Worm (Caenorhabditis elegans) whole organism, L3 larva: Measurements from ENCODE around the gene cest-9.1.

ENCODE experiments used
- ZK546.5 ChIP-seq: sonication (generic microtip); optimal IDR thresholded peaks from 2 replicates; lab custom pipeline; 2017; ENCODE audit warnings: missing biosample characterization, missing genetic modification characterization
- aly-2 ChIP-seq: fragments of 150-350 bp; optimal IDR thresholded peaks from 2 replicates; lab custom pipeline; 2014; ENCODE audit warnings: missing biosample characterization, missing genetic modification characterization
- ceh-16 ChIP-seq: sonication (generic microtip); optimal IDR thresholded peaks from 2 replicates; lab custom pipeline; 2017; ENCODE audit warnings: missing biosample characterization, missing genetic modification characterization
- ceh-28 ChIP-seq: fragments of 150-350 bp; optimal IDR thresholded peaks from 2 replicates; lab custom pipeline; 2014; ENCODE audit warnings: missing biosample characterization, missing genetic modification reagents, missing genetic modification characterization
- ceh-82 ChIP-seq: fragments of 150-350 bp; optimal IDR thresholded peaks from 2 replicates; lab custom pipeline; 2014; ENCODE audit warnings: missing biosample characterization, missing genetic modification characterization
- daf-12 ChIP-seq: fragments of 150-350 bp; optimal IDR thresholded peaks from 2 replicates; lab custom pipeline; 2014; ENCODE audit warnings: missing biosample characterization, missing genetic modification reagents, missing genetic modification characterization
- elt-1 ChIP-seq: fragments of 150-350 bp; optimal IDR thresholded peaks from 2 replicates; lab custom pipeline; 2014; ENCODE audit warnings: missing biosample characterization, missing genetic modification characterization
- elt-2 ChIP-seq: sonication (generic microtip); optimal IDR thresholded peaks from 2 replicates; lab custom pipeline; 2016; ENCODE audit warnings: missing genetic modification reagents, mild to moderate bottlenecking, missing genetic modification characterization, missing compliant biosample characterization
- elt-3 ChIP-seq, 3 experiments: fragments of 150-350 bp in 1 of 3; sonication (generic microtip) in 2 of 3; optimal IDR thresholded peaks; 2 replicates in 2 of 3; 4 replicates in 1 of 3; lab custom pipeline; 2014 to 2017; ENCODE audit warnings: missing biosample characterization in 3 of 3, missing genetic modification characterization in 3 of 3
- eor-1 ChIP-seq, 2 experiments: fragments of 150-350 bp; optimal IDR thresholded peaks; 2 replicates each; lab custom pipeline; 2014 to 2018; ENCODE audit warnings: missing biosample characterization in 2 of 2, missing genetic modification characterization in 2 of 2
- fkh-10 ChIP-seq: sonication (generic microtip); optimal IDR thresholded peaks from 2 replicates; lab custom pipeline; 2017; ENCODE audit warnings: missing biosample characterization, missing genetic modification reagents, missing genetic modification characterization
- fkh-2 ChIP-seq: fragments of 150-350 bp; optimal IDR thresholded peaks from 2 replicates; lab custom pipeline; 2014; ENCODE audit warnings: missing biosample characterization, missing genetic modification reagents, missing genetic modification characterization
- fos-1 ChIP-seq: fragments of 150-350 bp; optimal IDR thresholded peaks from 2 replicates; lab custom pipeline; 2014; ENCODE audit warnings: missing biosample characterization, missing genetic modification characterization
- hmg-11 ChIP-seq: sonication (generic microtip); optimal IDR thresholded peaks from 2 replicates; lab custom pipeline; 2016; ENCODE audit warnings: missing genetic modification characterization, missing compliant biosample characterization
- jun-1 ChIP-seq: fragments of 150-350 bp; optimal IDR thresholded peaks from 2 replicates; lab custom pipeline; 2014; ENCODE audit warnings: missing biosample characterization, missing genetic modification reagents, missing genetic modification characterization
- lsy-12 ChIP-seq: sonication (generic microtip); optimal IDR thresholded peaks from 2 replicates; lab custom pipeline; 2016; ENCODE audit warnings: mild to moderate bottlenecking, missing genetic modification characterization, missing compliant biosample characterization
- mdl-1 ChIP-seq: fragments of 150-350 bp; optimal IDR thresholded peaks from 2 replicates; lab custom pipeline; 2014; ENCODE audit warnings: missing biosample characterization, missing genetic modification characterization
- nfya-1 ChIP-seq: sonication (generic microtip); optimal IDR thresholded peaks from 2 replicates; lab custom pipeline; 2017; ENCODE audit warnings: missing genetic modification characterization, mild to moderate bottlenecking, missing compliant biosample characterization, antibody characterized with exemption, moderate library complexity; ENCODE audit not compliant: insufficient read depth
- nhr-11 ChIP-seq: fragments of 150-350 bp; optimal IDR thresholded peaks from 2 replicates; lab custom pipeline; 2014; ENCODE audit warnings: missing biosample characterization, missing genetic modification characterization
- nhr-12 ChIP-seq: fragments of 150-350 bp; optimal IDR thresholded peaks from 2 replicates; lab custom pipeline; 2014; ENCODE audit warnings: missing biosample characterization, missing genetic modification characterization
- nhr-23 ChIP-seq: fragments of 150-350 bp; optimal IDR thresholded peaks from 2 replicates; lab custom pipeline; 2014; ENCODE audit warnings: missing biosample characterization, missing genetic modification reagents, missing genetic modification characterization
- nhr-237 ChIP-seq: fragments of 150-350 bp; optimal IDR thresholded peaks from 2 replicates; lab custom pipeline; 2014; ENCODE audit warnings: missing biosample characterization, missing genetic modification characterization
- nhr-25 ChIP-seq: sonication (generic microtip); optimal IDR thresholded peaks from 2 replicates; lab custom pipeline; 2017; ENCODE audit warnings: missing biosample characterization, missing genetic modification characterization
- nhr-43 ChIP-seq: sonication (generic microtip); optimal IDR thresholded peaks from 2 replicates; lab custom pipeline; 2016; ENCODE audit warnings: mild to moderate bottlenecking, missing genetic modification characterization, missing compliant biosample characterization; ENCODE audit not compliant: poor library complexity, severe bottlenecking
- nhr-67 ChIP-seq: fragments of 150-350 bp; optimal IDR thresholded peaks from 2 replicates; lab custom pipeline; 2014; ENCODE audit warnings: missing biosample characterization, missing genetic modification characterization
- nhr-76 ChIP-seq: fragments of 150-350 bp; sonication (generic microtip); optimal IDR thresholded peaks from 5 replicates; lab custom pipeline; 2014; ENCODE audit warnings: missing biosample characterization, missing genetic modification characterization
- nhr-77 ChIP-seq: fragments of 150-350 bp; optimal IDR thresholded peaks from 2 replicates; lab custom pipeline; 2014; ENCODE audit warnings: missing biosample characterization, missing genetic modification characterization
- pha-4 ChIP-seq: fragments of 150-350 bp; optimal IDR thresholded peaks from 2 replicates; lab custom pipeline; 2014; ENCODE audit warnings: missing biosample characterization, missing genetic modification reagents, missing genetic modification characterization
- pqm-1 ChIP-seq: fragments of 150-350 bp; optimal IDR thresholded peaks from 2 replicates; lab custom pipeline; 2017; ENCODE audit warnings: missing biosample characterization, missing genetic modification characterization, inconsistent platforms
- skn-1 ChIP-seq: fragments of 150-350 bp; optimal IDR thresholded peaks from 2 replicates; lab custom pipeline; 2014; ENCODE audit warnings: missing biosample characterization, missing genetic modification characterization
- tbx-2 ChIP-seq: sonication (generic microtip); optimal IDR thresholded peaks from 2 replicates; lab custom pipeline; 2016; ENCODE audit warnings: mild to moderate bottlenecking, missing genetic modification characterization, missing compliant biosample characterization
- unc-62 ChIP-seq: fragments of 150-350 bp; sonication (generic microtip); optimal IDR thresholded peaks from 4 replicates; lab custom pipeline; 2014; ENCODE audit warnings: missing biosample characterization, missing genetic modification reagents, missing genetic modification characterization

cest-9.1 gene

DNA sequence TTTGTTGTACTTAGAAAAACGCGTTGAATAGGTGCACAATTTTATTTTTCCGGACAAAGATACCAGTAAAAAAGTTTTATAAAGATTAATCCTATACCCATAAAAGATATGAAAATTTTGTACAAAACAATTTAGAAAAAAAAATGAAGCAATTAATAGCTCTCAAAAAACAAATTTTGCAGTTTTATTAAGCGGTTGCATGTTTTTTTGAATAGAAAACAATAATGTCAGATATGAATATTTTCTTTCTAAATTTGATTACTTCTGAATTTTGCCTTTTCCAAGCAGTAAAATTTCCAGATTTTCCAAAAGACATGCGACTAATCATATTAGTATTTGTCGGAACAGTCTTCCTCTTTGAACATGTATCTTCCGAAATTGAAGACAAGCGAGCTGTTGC lies 9.0 kb upstream of the cest-9.1 start, which contains the start of gene C23H4.8:
TSS of gene C23H4.8 (plus strand) at position 301 of the 400 bp plus-strand sequence.
- TF ChIP-seq fos-1 (tag; lab: Kevin White, UChicago), result no peak
- no peak for TF ChIP-seq nhr-76

DNA sequence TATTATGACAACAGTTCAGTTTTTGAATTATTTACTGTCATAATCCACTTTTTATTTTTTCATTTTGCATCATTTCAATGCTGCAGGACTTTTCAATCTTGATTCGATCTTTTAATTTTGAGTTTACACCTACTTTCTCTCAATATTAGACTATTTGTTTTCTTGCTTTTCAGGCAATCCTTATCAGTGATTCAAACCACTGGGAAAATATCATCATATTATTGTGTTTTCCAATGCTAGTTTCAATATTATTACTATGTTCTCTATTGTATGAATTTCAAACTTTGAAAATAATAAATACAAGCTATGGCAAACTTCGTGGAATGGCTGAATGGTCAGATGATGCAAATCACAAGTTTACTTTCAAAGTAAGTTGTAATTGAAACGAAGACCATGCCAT lies 6.5 kb upstream of the cest-9.1 start, which contains the start of gene cest-8:
TSS of gene cest-8 (plus strand) at position 184 of the 400 bp plus-strand sequence.
- no peak for TF ChIP-seq ceh-16 (tag; lab: Kevin White, UChicago)
- TF ChIP-seq pha-4 (tag; lab: Kevin White, UChicago), result peak; percentile 4
- TF ChIP-seq skn-1, result peak; percentile 53
- TF ChIP-seq tbx-2, result no peak

- no peak for TF ChIP-seq nhr-237
- no peak for TF ChIP-seq fkh-10 (GFP tag; lab: Kevin White, UChicago)
- no peak for TF ChIP-seq nhr-25 (tag; lab: Kevin White, UChicago)
- TF ChIP-seq fkh-2, result no peak
- no peak for TF ChIP-seq pha-4 (tag; lab: Kevin White, UChicago)
- TF ChIP-seq unc-62 (GFP tag; lab: Kevin White, UChicago), result no peak
- TF ChIP-seq lsy-12 (tag; lab: Kevin White, UChicago), result no peak
- TF ChIP-seq nhr-77 (tag; lab: Kevin White, UChicago), result no peak
These were observed 4.2 kb upstream of the cest-9.1 start, which contains the start of gene cest-9.2 for ce11 chrX:12221817-12222216. cest-9.2 (plus strand) TSS chrX:12222117.

ce11 chrX:12222723-12223122 lies 3.3 kb upstream of the cest-9.1 start:
- TF ChIP-seq elt-2 (tag; lab: Kevin White, UChicago) (peak; percentile 55), nhr-23 (tag; lab: Kevin White, UChicago) (no peak), nhr-12 (tag; lab: Kevin White, UChicago) (no peak), fos-1 (tag; lab: Kevin White, UChicago) (no peak), nhr-237 (no peak), elt-1 (tag; lab: Kevin White, UChicago) (no peak), pha-4 (tag; lab: Kevin White, UChicago) (peak; percentile 29), nfya-1 (tag; lab: Kevin White, UChicago) (no peak), tbx-2 (no peak), ZK546.5 (tag; lab: Kevin White, UChicago) (no peak), pqm-1 (tag; lab: Kevin White, UChicago) (peak; percentile 19)
- TF ChIP-seq, all 47 proteins: peak for 3

- TF ChIP-seq elt-3 (tag; optimal IDR thresholded peaks at IDR 0.05; lab: Kevin White, UChicago) (no peak), nhr-23 (tag; lab: Kevin White, UChicago) (no peak), elt-2 (tag; lab: Kevin White, UChicago) (no peak), eor-1 (tag; optimal IDR thresholded peaks at IDR 0.05; lab: Kevin White, UChicago) (no peak), nhr-43 (tag; lab: Kevin White, UChicago) (no peak), elt-1 (tag; lab: Kevin White, UChicago) (no peak), nhr-12 (tag; lab: Kevin White, UChicago) (no peak), pqm-1 (tag; lab: Kevin White, UChicago) (no peak), fos-1 (tag; lab: Kevin White, UChicago) (no peak), ceh-28 (tag; lab: Kevin White, UChicago) (no peak), mdl-1 (no peak), nhr-25 (tag; lab: Kevin White, UChicago) (no peak)
These were observed 1.1 kb downstream of the cest-9.1 start for ce11 chrX:12227130-12227529.

ce11 chrX:12229651-12230050 lies 3.7 kb downstream of the cest-9.1 start, which contains the start of gene cest-7:
cest-7 (plus strand) TSS chrX:12229951.
- TF ChIP-seq jun-1 (tag; lab: Kevin White, UChicago) (no peak), mdl-1 (no peak), pqm-1 (tag; lab: Kevin White, UChicago) (no peak), hmg-11 (no peak), elt-3 (tag; optimal IDR thresholded peaks at IDR 0.05; lab: Kevin White, UChicago) (no peak), aly-2 (tag; lab: Kevin White, UChicago) (no peak), nhr-77 (tag; lab: Kevin White, UChicago) (no peak), nhr-23 (tag; lab: Kevin White, UChicago) (no peak), nhr-25 (tag; lab: Kevin White, UChicago) (no peak), fkh-2 (no peak), ceh-16 (tag; lab: Kevin White, UChicago) (no peak), daf-12 (tag; lab: Kevin White, UChicago) (no peak), ceh-82 (tag; lab: Kevin White, UChicago) (no peak), nhr-11 (tag; lab: Kevin White, UChicago) (no peak), ZK546.5 (tag; lab: Kevin White, UChicago) (no peak), nhr-67 (tag; lab: Kevin White, UChicago) (no peak)
